Worm (Caenorhabditis elegans): ENCODE measurements around the gene srv-26.

Gene srv-26

DNA sequence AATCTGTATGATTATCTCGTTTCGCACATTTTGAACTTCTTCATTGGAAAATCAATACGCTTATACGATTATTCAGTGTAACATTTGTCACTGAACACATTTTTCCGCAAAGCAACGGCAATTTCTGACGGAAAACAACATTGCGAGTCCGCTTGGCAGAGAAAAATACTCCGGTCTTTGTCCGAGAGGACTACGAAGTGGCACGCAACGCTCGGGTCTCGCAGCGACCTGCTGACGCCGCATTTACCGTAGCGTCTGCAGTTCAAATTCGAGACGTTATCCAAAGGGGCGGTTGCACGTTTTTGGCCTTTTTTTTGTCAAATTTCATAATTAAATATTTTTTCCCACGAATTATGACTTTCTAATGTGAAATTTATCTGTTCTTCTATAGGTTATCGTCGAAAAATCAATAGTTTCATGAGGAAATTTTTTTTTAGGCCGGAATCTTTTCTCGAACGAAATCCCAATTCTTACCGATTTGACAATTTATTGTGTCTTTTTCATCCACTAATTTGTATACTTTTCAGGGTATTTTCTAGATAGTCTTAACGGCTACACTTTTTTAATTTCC, 22.1 kb upstream of the srv-26 start, which contains the start of gene sqd-1 (continued):
- no peak for TF ChIP-seq tag-97 (GFP tag; IDR thresholded peaks at IDR 0.05)
- 0 out of 2 replicates have a peak, but pooled peaks have one; percentile 49 for TF ChIP-seq ZK337.2 (GFP tag; IDR thresholded peaks at IDR 0.05)
- peak; percentile 72 for TF ChIP-seq Y5F2A.4 (GFP tag; optimal IDR thresholded peaks at IDR 0.05)
- peak; percentile 78 for TF ChIP-seq set-16 (GFP tag; IDR thresholded peaks at IDR 0.05)
- TF ChIP-seq daf-12 (tag; optimal IDR thresholded peaks at IDR 0.05), result no peak
- TF ChIP-seq zag-1 (tag; optimal IDR thresholded peaks at IDR 0.05), result peak; percentile 0
- peak; percentile 84; the same call in 1 of the 2 replicates for TF ChIP-seq ceh-44 (GFP tag; IDR thresholded peaks at IDR 0.05)
- peak; percentile 95 for TF ChIP-seq nhr-11 (tag; optimal IDR thresholded peaks at IDR 0.05)
- TF ChIP-seq nhr-42 (GFP tag; IDR thresholded peaks at IDR 0.05), result peak; percentile 94
- peak; percentile 52 for TF ChIP-seq ces-1 (GFP tag; optimal IDR thresholded peaks at IDR 0.05)
- peak; percentile 35 to 94 for TF ChIP-seq hif-1 (tag; optimal IDR thresholded peaks at IDR 0.05)
- TF ChIP-seq mes-2 (tag; optimal IDR thresholded peaks at IDR 0.05; ENCODE audit: poor library complexity, severe bottlenecking), result peak; percentile 97
- TF ChIP-seq unc-62 (GFP tag; optimal IDR thresholded peaks at IDR 0.05 in 1 of 2), result peak; percentile 39 to 96
- no peak for TF ChIP-seq unc-62 (tag; optimal IDR thresholded peaks at IDR 0.05)
- TF ChIP-seq dve-1 (tag; optimal IDR thresholded peaks at IDR 0.05; ENCODE audit: insufficient read depth), result peak; percentile 99
- TF ChIP-seq mep-1 (tag; optimal IDR thresholded peaks at IDR 0.05), result peak; percentile 96
- TF ChIP-seq dpl-1 (GFP tag; optimal IDR thresholded peaks at IDR 0.05), result peak; percentile 93
- TF ChIP-seq ceh-20 (GFP tag; IDR thresholded peaks at IDR 0.05), result peak; percentile 93
- peak; percentile 84 for TF ChIP-seq nhr-25 (tag; optimal IDR thresholded peaks at IDR 0.05; ENCODE audit: borderline replicate concordance, insufficient read depth)
- peak; percentile 87 for TF ChIP-seq Y48G9A.11 (GFP tag; IDR thresholded peaks at IDR 0.05)
- peak; percentile 93 for TF ChIP-seq mdt-29 (GFP tag; IDR thresholded peaks at IDR 0.05)
- peak; percentile 95 for TF ChIP-seq rbr-2 (tag; optimal IDR thresholded peaks at IDR 0.05)
- peak; percentile 60 to 94 for TF ChIP-seq daf-16 (GFP tag; optimal IDR thresholded peaks at IDR 0.05)
- TF ChIP-seq daf-16 (tag; optimal IDR thresholded peaks at IDR 0.05), result peak; percentile 87
- TF ChIP-seq ztf-11 (tag; optimal IDR thresholded peaks at IDR 0.05), result peak; percentile 7
- TF ChIP-seq lin-38 (GFP tag; IDR thresholded peaks at IDR 0.05), result peak; percentile 92
- TF ChIP-seq nhr-111 (GFP tag; optimal IDR thresholded peaks at IDR 0.05), result peak; percentile 64

- TF ChIP-seq dmd-6 (GFP tag; IDR thresholded peaks at IDR 0.05), result peak; percentile 78
- TF ChIP-seq pqm-1 (tag; optimal IDR thresholded peaks at IDR 0.05), result no peak
- TF ChIP-seq Y75B8A.6 (GFP tag; IDR thresholded peaks at IDR 0.05), result no peak
- TF ChIP-seq dmd-8 (GFP tag; IDR thresholded peaks at IDR 0.05), result no peak
- peak; percentile 94 for TF ChIP-seq duxl-1 (tag; optimal IDR thresholded peaks at IDR 0.05; ENCODE audit: poor library complexity)
- no peak for TF ChIP-seq lim-7 (GFP tag; IDR thresholded peaks at IDR 0.05)
- peak; percentile 78 for TF ChIP-seq rbr-2 (tag; optimal IDR thresholded peaks at IDR 0.05)
- TF ChIP-seq ztf-11 (tag; optimal IDR thresholded peaks at IDR 0.05), result no peak
- no peak for TF ChIP-seq nhr-237 (tag; optimal IDR thresholded peaks at IDR 0.05)
- no peak for TF ChIP-seq snpc-4 (tag; optimal IDR thresholded peaks at IDR 0.05)
- no peak for TF ChIP-seq F26F4.8 (GFP tag; conservative IDR thresholded peaks at IDR 0.05)
- TF ChIP-seq dve-1 (tag; optimal IDR thresholded peaks at IDR 0.05; ENCODE audit: insufficient read depth), result peak; percentile 90
- peak; percentile 68 to 96 for TF ChIP-seq lsy-2 (tag; optimal IDR thresholded peaks at IDR 0.05)
- peak; percentile 58 for TF ChIP-seq ceh-32 (tag; optimal IDR thresholded peaks at IDR 0.05; ENCODE audit: poor library complexity)
- peak; percentile 96 for TF ChIP-seq nhr-6 (tag; optimal IDR thresholded peaks at IDR 0.05)
- no peak for TF ChIP-seq nhr-111 (GFP tag; optimal IDR thresholded peaks at IDR 0.05)
- no peak for TF ChIP-seq ama-1 (optimal IDR thresholded peaks at IDR 0.05)
- peak; percentile 35 for TF ChIP-seq lir-3 (tag; optimal IDR thresholded peaks at IDR 0.05)
- TF ChIP-seq fos-1 (tag; optimal IDR thresholded peaks at IDR 0.05), result no peak
- no peak for TF ChIP-seq unc-62 (GFP tag; optimal IDR thresholded peaks at IDR 0.05 in 1 of 2)
- TF ChIP-seq unc-62 (tag; optimal IDR thresholded peaks at IDR 0.05), result no peak
- TF ChIP-seq lin-1 (GFP tag; IDR thresholded peaks at IDR 0.05), result peak; percentile 29; the same call in 1 of the 2 replicates
- peak; percentile 78; the same call in 1 of the 2 replicates for TF ChIP-seq pha-4 (GFP tag; IDR thresholded peaks at IDR 0.05)
- peak; percentile 14 for TF ChIP-seq pha-4 (tag; optimal IDR thresholded peaks at IDR 0.05)
- no peak; the same call in 1 of the 2 replicates for TF ChIP-seq zfp-3 (GFP tag; conservative IDR thresholded peaks at IDR 0.05)
- TF ChIP-seq hlh-11 (tag; optimal IDR thresholded peaks at IDR 0.05), result peak; percentile 71
- TF ChIP-seq F37D6.2 (tag; optimal IDR thresholded peaks at IDR 0.05), result peak; percentile 76
- peak; percentile 51; the same call in 1 of the 2 replicates for TF ChIP-seq ctbp-1 (GFP tag; IDR thresholded peaks at IDR 0.05)
- no peak for TF ChIP-seq D1046.2 (GFP tag; IDR thresholded peaks at IDR 0.05)
Observed at ce11 chrIV:6321667-6322066, 20.0 kb upstream of the srv-26 start, which contains the start of gene Y73B6BL.29. Y73B6BL.29 (plus strand) TSS chrIV:6321929.

Measured in whole organism, L4 larva.